In genomic region chr2L:19444734-19445140, dm6 we compare ENCODE assay signal across 4 fruit fly cellular contexts.
A peak's percentile ranks its signal among the peaks of the same experiment; 100 is the strongest.
TF ChIP-seq lines count a peak whose summit lies in the region.

TSS of gene Hs2st (minus strand) at chr2L:19444750.

TF ChIP-seq in whole organism, adult, 20 proteins besides CTCF, POLR2A, EP300 and RAD21 (continued from another document):
- peak; percentile 98 for TF ChIP-seq Crg-1 (GFP tag; optimal IDR thresholded peaks at IDR 0.05; lab: Kevin White, UChicago)
- TF ChIP-seq toe (GFP tag; optimal IDR thresholded peaks at IDR 0.05; lab: Kevin White, UChicago), result peak; percentile 98
TF ChIP-seq in whole organism, adult: peak in this region for 18.

TF ChIP-seq in whole organism, embryonic, 481 proteins besides CTCF, POLR2A, EP300 and RAD21 (continued from another document and continues in another):
- peak in 1 of 2 experiments; percentile 1 for TF ChIP-seq Trl (optimal IDR thresholded peaks at IDR 0.05; lab: Kevin White, UChicago)
- TF ChIP-seq Trl (GFP tag; optimal IDR thresholded peaks at IDR 0.05; lab: Kevin White, UChicago), result peak; percentile 96
- peak; percentile 95 for TF ChIP-seq ken (GFP tag; IDR thresholded peaks at IDR 0.05; lab: Robert Waterston, UW)
- peak; percentile 61 for TF ChIP-seq CG6813 (GFP tag; optimal IDR thresholded peaks at IDR 0.05; lab: Kevin White, UChicago)
- TF ChIP-seq chn (GFP tag; optimal IDR thresholded peaks at IDR 0.05; lab: Kevin White, UChicago), result peak; percentile 95
- TF ChIP-seq z (GFP tag; IDR thresholded peaks at IDR 0.05; lab: Robert Waterston, UW), result no peak
- peak; percentile 79; the same call in 3 of the 4 replicates for TF ChIP-seq chinmo (GFP tag; IDR thresholded peaks at IDR 0.05; lab: Robert Waterston, UW; ENCODE audit: partially characterized antibody)
- peak; percentile 98 for TF ChIP-seq sd (tag; optimal IDR thresholded peaks at IDR 0.05; lab: Kevin White, UChicago)
- TF ChIP-seq CG15601 (tag; optimal IDR thresholded peaks at IDR 0.05; lab: Kevin White, UChicago), result peak; percentile 88
- TF ChIP-seq CG10431 (GFP tag; optimal IDR thresholded peaks at IDR 0.05; lab: Kevin White, UChicago), result peak; percentile 73
- TF ChIP-seq CG10267 (tag; optimal IDR thresholded peaks at IDR 0.05; lab: Kevin White, UChicago), result peak; percentile 99
- TF ChIP-seq nau (GFP tag; optimal IDR thresholded peaks at IDR 0.05; lab: Kevin White, UChicago), result no peak
- peak; percentile 88 for TF ChIP-seq sqz (GFP tag; optimal IDR thresholded peaks at IDR 0.05; lab: Kevin White, UChicago)
- TF ChIP-seq CG15073 (GFP tag; optimal IDR thresholded peaks at IDR 0.05; lab: Kevin White, UChicago), result peak; percentile 80
- TF ChIP-seq chm (GFP tag; IDR thresholded peaks at IDR 0.05; lab: Robert Waterston, UW), result peak; percentile 88
- TF ChIP-seq CG1233 (GFP tag; optimal IDR thresholded peaks at IDR 0.05; lab: Kevin White, UChicago), result peak; percentile 83
- TF ChIP-seq Hmx (GFP tag; optimal IDR thresholded peaks at IDR 0.05; lab: Kevin White, UChicago), result peak; percentile 83
- TF ChIP-seq nom (GFP tag; optimal IDR thresholded peaks at IDR 0.05; lab: Kevin White, UChicago), result peak; percentile 80
- peak; percentile 94 for TF ChIP-seq CG16815 (GFP tag; optimal IDR thresholded peaks at IDR 0.05; lab: Kevin White, UChicago)
- peak; percentile 95 for TF ChIP-seq CG32532 (GFP tag; IDR thresholded peaks at IDR 0.05; lab: Robert Waterston, UW)
- peak; percentile 84 for TF ChIP-seq CG13296 (GFP tag; optimal IDR thresholded peaks at IDR 0.05; lab: Kevin White, UChicago)
- TF ChIP-seq dmrt99B (tag; optimal IDR thresholded peaks at IDR 0.05; lab: Kevin White, UChicago), result peak; percentile 86
- TF ChIP-seq NC2β (GFP tag; optimal IDR thresholded peaks at IDR 0.05; lab: Kevin White, UChicago), result peak; percentile 91
- peak; percentile 96 for TF ChIP-seq sisA (GFP tag; IDR thresholded peaks at IDR 0.05; lab: Robert Waterston, UW)
- peak; percentile 97 for TF ChIP-seq Dip3 (GFP tag; optimal IDR thresholded peaks at IDR 0.05; lab: Kevin White, UChicago)
- TF ChIP-seq Nf-YA (GFP tag; IDR thresholded peaks at IDR 0.05; lab: Robert Waterston, UW), result peak; percentile 65; the same call in 1 of the 2 replicates
- peak; percentile 91 for TF ChIP-seq Poxn (GFP tag; IDR thresholded peaks at IDR 0.05; lab: Robert Waterston, UW)
- TF ChIP-seq onecut (GFP tag; IDR thresholded peaks at IDR 0.05; lab: Robert Waterston, UW), result peak; percentile 64; the same call in 1 of the 2 replicates
- TF ChIP-seq CG1647 (GFP tag; optimal IDR thresholded peaks at IDR 0.05; lab: Kevin White, UChicago), result peak; percentile 92
- peak; percentile 86 for TF ChIP-seq CG10959 (GFP tag; IDR thresholded peaks at IDR 0.05; lab: Robert Waterston, UW)
- peak; percentile 66 for TF ChIP-seq D19A (tag; optimal IDR thresholded peaks at IDR 0.05; lab: Kevin White, UChicago)
- peak; percentile 97 for TF ChIP-seq CG3847 (GFP tag; IDR thresholded peaks at IDR 0.05; lab: Robert Waterston, UW)
- TF ChIP-seq ato (GFP tag; IDR thresholded peaks at IDR 0.05; lab: Robert Waterston, UW; ENCODE audit: partially characterized antibody), result no peak; the same call in 1 of the 2 replicates
- peak; percentile 94 for TF ChIP-seq Abd-B (GFP tag; optimal IDR thresholded peaks at IDR 0.05; lab: Kevin White, UChicago)
- TF ChIP-seq Sry-β (GFP tag; optimal IDR thresholded peaks at IDR 0.05; lab: Kevin White, UChicago), result peak; percentile 98
- TF ChIP-seq CG11093 (GFP tag; IDR thresholded peaks at IDR 0.05; lab: Robert Waterston, UW), result peak; percentile 92
- peak; percentile 86 for TF ChIP-seq HLH3B (GFP tag; IDR thresholded peaks at IDR 0.05; lab: Robert Waterston, UW)
- peak; percentile 92 for TF ChIP-seq caup (GFP tag; optimal IDR thresholded peaks at IDR 0.05; lab: Kevin White, UChicago; ENCODE audit: severe bottlenecking)
- peak; percentile 77 for TF ChIP-seq CG3163 (GFP tag; optimal IDR thresholded peaks at IDR 0.05; lab: Kevin White, UChicago)
- TF ChIP-seq gro (GFP tag; optimal IDR thresholded peaks at IDR 0.05; lab: Kevin White, UChicago), result peak; percentile 96
- TF ChIP-seq CG15479 (GFP tag; optimal IDR thresholded peaks at IDR 0.05; lab: Kevin White, UChicago), result peak; percentile 93

TF ChIP-seq in whole organism, prepupa, 60 proteins besides CTCF, POLR2A, EP300 and RAD21 (continued from another document):
- TF ChIP-seq CG6792 (GFP tag; optimal IDR thresholded peaks at IDR 0.05; lab: Kevin White, UChicago) (peak; percentile 91), CG32006 (GFP tag; optimal IDR thresholded peaks at IDR 0.05; lab: Kevin White, UChicago) (peak; percentile 90), dac (GFP tag; optimal IDR thresholded peaks at IDR 0.05; lab: Kevin White, UChicago) (peak; percentile 84), topi (GFP tag; optimal IDR thresholded peaks at IDR 0.05; lab: Kevin White, UChicago) (peak; percentile 94), Ets96B (tag; optimal IDR thresholded peaks at IDR 0.05; lab: Kevin White, UChicago) (peak; percentile 84), Hr38 (GFP tag; optimal IDR thresholded peaks at IDR 0.05; lab: Kevin White, UChicago) (peak; percentile 53), CG11762 (GFP tag; optimal IDR thresholded peaks at IDR 0.05; lab: Kevin White, UChicago; ENCODE audit: insufficient read depth) (peak; percentile 84), CG11902 (GFP tag; optimal IDR thresholded peaks at IDR 0.05; lab: Kevin White, UChicago) (peak; percentile 94), net (GFP tag; optimal IDR thresholded peaks at IDR 0.05; lab: Kevin White, UChicago) (peak; percentile 81), Hr4 (GFP tag; optimal IDR thresholded peaks at IDR 0.05; lab: Kevin White, UChicago) (peak; percentile 95), vri (GFP tag; optimal IDR thresholded peaks at IDR 0.05; lab: Kevin White, UChicago) (no peak), Lpt (GFP tag; optimal IDR thresholded peaks at IDR 0.05; lab: Kevin White, UChicago) (peak; percentile 88), salr (GFP tag; optimal IDR thresholded peaks at IDR 0.05; lab: Kevin White, UChicago) (peak; percentile 77 to 81), svp (GFP tag; lab: Kevin White, UChicago) (peak; percentile 98), CG6808 (GFP tag; optimal IDR thresholded peaks at IDR 0.05; lab: Kevin White, UChicago) (peak; percentile 81), Gug (GFP tag; IDR thresholded peaks at IDR 0.05; lab: Robert Waterston, UW) (peak; percentile 89), lz (GFP tag; optimal IDR thresholded peaks at IDR 0.05; lab: Kevin White, UChicago) (peak; percentile 96), Blimp-1 (GFP tag; optimal IDR thresholded peaks at IDR 0.05; lab: Kevin White, UChicago) (peak; percentile 74), Eip75B (GFP tag; optimal IDR thresholded peaks at IDR 0.05; lab: Kevin White, UChicago) (peak; percentile 93), fkh (GFP tag; optimal IDR thresholded peaks at IDR 0.05; lab: Kevin White, UChicago) (no peak), CG6276 (GFP tag; optimal IDR thresholded peaks at IDR 0.05; lab: Kevin White, UChicago) (no peak), CG1621 (tag; optimal IDR thresholded peaks at IDR 0.05; lab: Kevin White, UChicago) (peak; percentile 77), cyc (GFP tag; optimal IDR thresholded peaks at IDR 0.05; lab: Kevin White, UChicago) (peak; percentile 96), Met (GFP tag; optimal IDR thresholded peaks at IDR 0.05; lab: Kevin White, UChicago) (peak; percentile 93), spab (GFP tag; optimal IDR thresholded peaks at IDR 0.05; lab: Kevin White, UChicago) (peak; percentile 72), CG3032 (tag; optimal IDR thresholded peaks at IDR 0.05; lab: Kevin White, UChicago) (peak; percentile 91), CG8632 (GFP tag; optimal IDR thresholded peaks at IDR 0.05; lab: Kevin White, UChicago) (peak; percentile 84), pdm3 (GFP tag; optimal IDR thresholded peaks at IDR 0.05; lab: Kevin White, UChicago) (peak; percentile 95), Sox15 (GFP tag; optimal IDR thresholded peaks at IDR 0.05; lab: Kevin White, UChicago) (peak; percentile 96), CG8319 (GFP tag; optimal IDR thresholded peaks at IDR 0.05; lab: Kevin White, UChicago) (peak; percentile 89), CG31627 (GFP tag; optimal IDR thresholded peaks at IDR 0.05; lab: Kevin White, UChicago) (peak; percentile 98), fd59A (GFP tag; optimal IDR thresholded peaks at IDR 0.05; lab: Kevin White, UChicago) (peak; percentile 81), Eip93F (GFP tag; optimal IDR thresholded peaks at IDR 0.05; lab: Kevin White, UChicago) (peak; percentile 79), CG9139 (GFP tag; optimal IDR thresholded peaks at IDR 0.05; lab: Kevin White, UChicago) (no peak), Smox (GFP tag; optimal IDR thresholded peaks at IDR 0.05; lab: Kevin White, UChicago) (peak; percentile 92), Sox102F (GFP tag; optimal IDR thresholded peaks at IDR 0.05; lab: Kevin White, UChicago) (peak; percentile 89), CG10631 (GFP tag; optimal IDR thresholded peaks at IDR 0.05; lab: Kevin White, UChicago) (peak; percentile 95), CG7368 (GFP tag; optimal IDR thresholded peaks at IDR 0.05; lab: Kevin White, UChicago) (peak; percentile 83), CG3919 (GFP tag; optimal IDR thresholded peaks at IDR 0.05; lab: Kevin White, UChicago) (peak; percentile 92), acj6 (GFP tag; optimal IDR thresholded peaks at IDR 0.05; lab: Kevin White, UChicago) (peak; percentile 95), Sox14 (GFP tag; optimal IDR thresholded peaks at IDR 0.05; lab: Kevin White, UChicago) (peak; percentile 93)

TF ChIP-seq in whole organism, wandering third instar larva, 38 proteins besides CTCF, POLR2A, EP300 and RAD21 (continued from another document):
- TF ChIP-seq Sp1 (GFP tag; optimal IDR thresholded peaks at IDR 0.05; lab: Kevin White, UChicago) (peak; percentile 89), Jra (GFP tag; optimal IDR thresholded peaks at IDR 0.05; lab: Kevin White, UChicago) (peak; percentile 96), CrebA (GFP tag; optimal IDR thresholded peaks at IDR 0.05; lab: Kevin White, UChicago; ENCODE audit: borderline replicate concordance) (no peak), psq (GFP tag; optimal IDR thresholded peaks at IDR 0.05; lab: Kevin White, UChicago) (peak; percentile 87), Hr83 (GFP tag; optimal IDR thresholded peaks at IDR 0.05; lab: Kevin White, UChicago; ENCODE audit: poor library complexity, severe bottlenecking) (peak; percentile 87), sv (GFP tag; optimal IDR thresholded peaks at IDR 0.05; lab: Kevin White, UChicago) (peak; percentile 94), ey (GFP tag; optimal IDR thresholded peaks at IDR 0.05; lab: Kevin White, UChicago) (peak; percentile 95), pan (optimal IDR thresholded peaks at IDR 0.05; lab: Kevin White, UChicago) (no peak), Rel (GFP tag; optimal IDR thresholded peaks at IDR 0.05; lab: Kevin White, UChicago) (peak; percentile 31), Rel (tag; optimal IDR thresholded peaks at IDR 0.05; lab: Kevin White, UChicago) (peak; percentile 85), GATAd (GFP tag; optimal IDR thresholded peaks at IDR 0.05; lab: Kevin White, UChicago) (peak; percentile 92), tai (GFP tag; optimal IDR thresholded peaks at IDR 0.05; lab: Kevin White, UChicago) (no peak), woc (GFP tag; optimal IDR thresholded peaks at IDR 0.05; lab: Kevin White, UChicago) (peak; percentile 98), dl (GFP tag; optimal IDR thresholded peaks at IDR 0.05; lab: Kevin White, UChicago; ENCODE audit: insufficient read depth in 1 of 2, partially characterized antibody in 2 of 2) (no peak), Dif (GFP tag; optimal IDR thresholded peaks at IDR 0.05; lab: Kevin White, UChicago; ENCODE audit: partially characterized antibody) (no peak), Hnf4 (GFP tag; optimal IDR thresholded peaks at IDR 0.05; lab: Kevin White, UChicago) (peak; percentile 97)
